Worm (Caenorhabditis elegans) whole organism, L3 larva: ENCODE measurements around the gene T10C6.7.

Experiments used
- ama-1 ChIP-seq: fragments of 150-350 bp; optimal IDR thresholded peaks from 2 replicates; lab custom pipeline; 2018
- elt-3 ChIP-seq, 3 experiments: fragments of 150-350 bp in 1 of 3; sonication (generic microtip) in 2 of 3; optimal IDR thresholded peaks; 2 replicates in 2 of 3; 4 replicates in 1 of 3; lab custom pipeline; 2014 to 2017; ENCODE audit warnings: missing biosample characterization in 3 of 3, missing genetic modification characterization in 3 of 3
- nhr-25 ChIP-seq: sonication (generic microtip); optimal IDR thresholded peaks from 2 replicates; lab custom pipeline; 2017; ENCODE audit warnings: missing biosample characterization, missing genetic modification characterization
- snpc-4 ChIP-seq: fragments of 150-350 bp; optimal IDR thresholded peaks from 2 replicates; lab custom pipeline; 2014; ENCODE audit warnings: missing biosample characterization, missing genetic modification characterization
- ztf-11 ChIP-seq: fragments of 150-350 bp; optimal IDR thresholded peaks from 2 replicates; lab custom pipeline; 2014; ENCODE audit warnings: missing biosample characterization, missing genetic modification characterization
- ztf-4 ChIP-seq: fragments of 150-350 bp; optimal IDR thresholded peaks from 2 replicates; lab custom pipeline; 2014; ENCODE audit warnings: missing biosample characterization, missing genetic modification characterization

- TF ChIP-seq ztf-4 (tag; lab: Kevin White, UChicago) (no peak), ztf-11 (tag; lab: Kevin White, UChicago) (no peak), snpc-4 (no peak), nhr-25 (tag; lab: Kevin White, UChicago) (no peak), elt-3 (tag; optimal IDR thresholded peaks at IDR 0.05; lab: Kevin White, UChicago) (no peak), ama-1 (no peak)
Observed at ce11 chrV:16023051-16023450, 8.5 kb downstream of the T10C6.7 start, which contains the start of gene cwc-15.
